Fruit fly (Drosophila melanogaster) whole organism, embryonic: Measurements from ENCODE around the gene pav.
A peak's percentile ranks its signal among the peaks of the same experiment; 100 is the strongest.

ENCODE experiments used
- Aef1 ChIP-seq: fragments of 200-800 bp; sonication (Bioruptor generic); IDR thresholded peaks from 3 replicates; pipeline ENCODE4 v1.3.6; 2022; ENCODE audit warnings: missing biosample characterization, missing genetic modification characterization
- CG10366 ChIP-seq: fragments of 200-800 bp; sonication (Bioruptor generic); IDR thresholded peaks from 2 replicates; pipeline ENCODE4 v1.3.6; 2022; ENCODE audit warnings: missing biosample characterization, missing genetic modification characterization
- CG15269 ChIP-seq: fragments of 200-800 bp; sonication (Bioruptor generic); optimal IDR thresholded peaks from 2 replicates; lab custom pipeline; 2018; ENCODE audit warnings: missing biosample characterization, mild to moderate bottlenecking, missing genetic modification characterization, moderate library complexity
- CG1647 ChIP-seq: fragments of 200-800 bp; sonication (Bioruptor generic); optimal IDR thresholded peaks from 3 replicates; lab custom pipeline; 2016; ENCODE audit warnings: missing biosample characterization, missing genetic modification characterization
- CG16813 ChIP-seq: fragments of 200-800 bp; sonication (Bioruptor generic); IDR thresholded peaks from 3 replicates; pipeline ENCODE4 v1.3.6; 2022; ENCODE audit warnings: missing biosample characterization, missing genetic modification characterization; ENCODE audit not compliant: partially characterized antibody
- CG17568 ChIP-seq: fragments of 200-800 bp; sonication (Bioruptor generic); optimal IDR thresholded peaks from 2 replicates; lab custom pipeline; 2018; ENCODE audit warnings: missing biosample characterization, mild to moderate bottlenecking, missing genetic modification characterization, moderate library complexity
- CG1832 ChIP-seq: fragments of 200-800 bp; sonication (Bioruptor generic); optimal IDR thresholded peaks from 2 replicates; lab custom pipeline; 2017; ENCODE audit warnings: missing biosample characterization, mild to moderate bottlenecking, missing genetic modification characterization, inconsistent platforms
- CG2712 ChIP-seq: fragments of 200-800 bp; optimal IDR thresholded peaks from 3 replicates; lab custom pipeline; 2019; ENCODE audit warnings: missing biosample characterization, mild to moderate bottlenecking, missing genetic modification characterization, moderate library complexity
- CG31388 ChIP-seq: fragments of 200-800 bp; sonication (Bioruptor generic); optimal IDR thresholded peaks from 2 replicates; lab custom pipeline; 2016; ENCODE audit warnings: missing biosample characterization, missing genetic modification characterization
- CG3847 ChIP-seq: fragments of 200-800 bp; sonication (Bioruptor generic); IDR thresholded peaks from 2 replicates; pipeline ENCODE4 v1.3.6; 2022; ENCODE audit warnings: missing biosample characterization, missing genetic modification characterization
- CG4360 ChIP-seq: fragments of 200-800 bp; sonication (Bioruptor generic); IDR thresholded peaks from 2 replicates; pipeline ENCODE4 v1.3.6; 2022; ENCODE audit warnings: missing biosample characterization, missing genetic modification characterization
- CG5180 ChIP-seq: fragments of 200-800 bp; sonication (Bioruptor generic); optimal IDR thresholded peaks from 3 replicates; lab custom pipeline; 2017; ENCODE audit warnings: missing biosample characterization, missing genetic modification characterization, mild to moderate bottlenecking, moderate library complexity, missing genetic modification reagents
- CG7271 ChIP-seq: fragments of 200-800 bp; sonication (Bioruptor generic); optimal IDR thresholded peaks from 2 replicates; lab custom pipeline; 2018; ENCODE audit warnings: missing biosample characterization, mild to moderate bottlenecking, missing genetic modification characterization, moderate library complexity
- CG7372 ChIP-seq: fragments of 200-800 bp; sonication (Bioruptor generic); IDR thresholded peaks from 2 replicates; pipeline ENCODE4 v1.3.6; 2022; ENCODE audit warnings: missing biosample characterization, missing genetic modification characterization
- CG8388 ChIP-seq: fragments of 200-800 bp; sonication (Bioruptor generic); optimal IDR thresholded peaks from 2 replicates; lab custom pipeline; 2019; ENCODE audit warnings: missing biosample characterization, mild to moderate bottlenecking, missing genetic modification characterization, moderate library complexity
- Camta ChIP-seq: fragments of 200-800 bp; sonication (Bioruptor generic); optimal IDR thresholded peaks from 2 replicates; lab custom pipeline; 2016; ENCODE audit warnings: missing biosample characterization, missing genetic modification characterization
- Chrac-16 ChIP-seq: fragments of 200-800 bp; sonication (Bioruptor generic); optimal IDR thresholded peaks from 3 replicates; lab custom pipeline; 2016; ENCODE audit warnings: missing biosample characterization, missing genetic modification characterization
- Dll ChIP-seq: fragments of 200-800 bp; sonication (Bioruptor generic); IDR thresholded peaks from 4 replicates; pipeline ENCODE4 v1.3.6; 2022; ENCODE audit warnings: missing biosample characterization, missing genetic modification characterization; ENCODE audit not compliant: partially characterized antibody
- Doc3 ChIP-seq: fragments of 200-800 bp; sonication (Bioruptor generic); IDR thresholded peaks from 3 replicates; pipeline ENCODE4 v1.3.6; 2022; ENCODE audit warnings: missing biosample characterization, missing genetic modification characterization; ENCODE audit not compliant: partially characterized antibody
- Fer1 ChIP-seq: fragments of 200-800 bp; sonication (Bioruptor generic); optimal IDR thresholded peaks from 2 replicates; lab custom pipeline; 2017; ENCODE audit warnings: missing biosample characterization, mild to moderate bottlenecking, missing genetic modification characterization
- Gug ChIP-seq: fragments of 200-800 bp; sonication (Bioruptor generic); IDR thresholded peaks from 4 replicates; pipeline ENCODE4 v1.3.6; 2022; ENCODE audit warnings: missing biosample characterization, missing genetic modification characterization
- Hand ChIP-seq: fragments of 200-800 bp; sonication (Bioruptor generic); optimal IDR thresholded peaks from 2 replicates; lab custom pipeline; 2017; ENCODE audit warnings: mild to moderate bottlenecking, missing biosample characterization, missing genetic modification reagents, missing genetic modification characterization
- Hmr ChIP-seq: fragments of 200-800 bp; sonication (Bioruptor generic); optimal IDR thresholded peaks from 3 replicates; lab custom pipeline; 2017; ENCODE audit warnings: mild to moderate bottlenecking, missing biosample characterization, missing genetic modification reagents, missing genetic modification characterization
- Hr78 ChIP-seq, 2 experiments: fragments of 200-800 bp in 1 of 2; fragments of >200 bp in 1 of 2; sonication (Bioruptor generic) in 1 of 2; optimal IDR thresholded peaks; 2 replicates each; lab custom pipeline; 2017 to 2019; ENCODE audit warnings: missing biosample characterization in 2 of 2, missing genetic modification characterization in 2 of 2, mild to moderate bottlenecking in 1 of 2, moderate library complexity in 1 of 2
- Hsf ChIP-seq: fragments of 200-800 bp; sonication (Bioruptor generic); optimal IDR thresholded peaks from 3 replicates; lab custom pipeline; 2016; ENCODE audit warnings: missing biosample characterization, missing genetic modification characterization
- Mad ChIP-seq: fragments of 200-800 bp; sonication (Bioruptor generic); optimal IDR thresholded peaks from 2 replicates; lab custom pipeline; 2016; ENCODE audit warnings: missing biosample characterization, missing genetic modification characterization
- NC2α ChIP-seq: fragments of 200-800 bp; sonication (Bioruptor generic); optimal IDR thresholded peaks from 2 replicates; lab custom pipeline; 2016; ENCODE audit warnings: missing biosample characterization, missing genetic modification characterization
- Nf-YC ChIP-seq: fragments of 200-800 bp; optimal IDR thresholded peaks from 3 replicates; lab custom pipeline; 2019; ENCODE audit warnings: missing biosample characterization, mild to moderate bottlenecking, missing genetic modification characterization, moderate library complexity
- Sin3A ChIP-seq: fragments of >200 bp; optimal IDR thresholded peaks from 2 replicates; lab custom pipeline; 2018
- Taf1 ChIP-seq: fragments of 200-800 bp; sonication (Bioruptor generic); IDR thresholded peaks from 2 replicates; pipeline ENCODE4 v1.3.6; 2022; ENCODE audit warnings: missing biosample characterization, missing genetic modification characterization
- Xrp1 ChIP-seq: fragments of 200-800 bp; sonication (Bioruptor generic); IDR thresholded peaks from 2 replicates; pipeline ENCODE4 v1.3.6; 2022; ENCODE audit warnings: missing biosample characterization, missing genetic modification characterization
- al ChIP-seq: fragments of 200-800 bp; sonication (Bioruptor generic); IDR thresholded peaks from 2 replicates; pipeline ENCODE4 v1.3.6; 2022; ENCODE audit warnings: missing biosample characterization, missing genetic modification characterization
- chinmo ChIP-seq: fragments of 200-800 bp; sonication (Bioruptor generic); IDR thresholded peaks from 4 replicates; pipeline ENCODE4 v1.3.6; 2022; ENCODE audit warnings: missing biosample characterization, missing genetic modification characterization; ENCODE audit not compliant: partially characterized antibody
- chm ChIP-seq: fragments of 200-800 bp; sonication (Bioruptor generic); IDR thresholded peaks from 2 replicates; pipeline ENCODE4 v1.3.6; 2022; ENCODE audit warnings: missing biosample characterization, missing genetic modification characterization
- crc ChIP-seq: fragments of 200-800 bp; sonication (Bioruptor generic); optimal IDR thresholded peaks from 2 replicates; lab custom pipeline; 2016; ENCODE audit warnings: missing biosample characterization, missing genetic modification characterization
- dpn ChIP-seq, 2 experiments: fragments of 200-800 bp; sonication (Bioruptor generic); optimal IDR thresholded peaks; 3 replicates each; lab custom pipeline; 2016; ENCODE audit warnings: missing biosample characterization in 2 of 2, missing genetic modification characterization in 2 of 2
- fd102C ChIP-seq: fragments of 200-800 bp; sonication (Bioruptor generic); optimal IDR thresholded peaks from 2 replicates; lab custom pipeline; 2018; ENCODE audit warnings: missing biosample characterization, mild to moderate bottlenecking, missing genetic modification characterization, moderate library complexity
- fd3F ChIP-seq: fragments of 200-800 bp; sonication (Bioruptor generic); optimal IDR thresholded peaks from 2 replicates; lab custom pipeline; 2018; ENCODE audit warnings: missing biosample characterization, mild to moderate bottlenecking, missing genetic modification characterization, moderate library complexity
- gce ChIP-seq: fragments of 200-800 bp; sonication (Bioruptor generic); IDR thresholded peaks from 3 replicates; pipeline ENCODE4 v1.3.6; 2022; ENCODE audit warnings: missing biosample characterization, missing genetic modification characterization
- gfzf ChIP-seq: fragments of 200-800 bp; sonication (Bioruptor generic); optimal IDR thresholded peaks from 2 replicates; lab custom pipeline; 2016; ENCODE audit warnings: missing biosample characterization, mild to moderate bottlenecking, missing genetic modification characterization, moderate library complexity
- hbn ChIP-seq: fragments of 200-800 bp; sonication (Bioruptor generic); IDR thresholded peaks from 2 replicates; pipeline ENCODE4 v1.3.6; 2022; ENCODE audit warnings: missing biosample characterization, missing genetic modification characterization; ENCODE audit not compliant: partially characterized antibody
- lov ChIP-seq, 2 experiments: fragments of 200-800 bp in 1 of 2; fragments of >200 bp in 1 of 2; sonication (Bioruptor generic) in 1 of 2; IDR thresholded peaks in 1 of 2; optimal IDR thresholded peaks in 1 of 2; 2 replicates in 1 of 2; 3 replicates in 1 of 2; pipeline versions ENCODE4 v1.3.6 to Lab custom; 2017 to 2022; ENCODE audit warnings: missing biosample characterization in 1 of 2, missing genetic modification characterization in 1 of 2
- maf-S ChIP-seq: fragments of 200-800 bp; sonication (Bioruptor generic); optimal IDR thresholded peaks from 2 replicates; lab custom pipeline; 2016; ENCODE audit warnings: missing biosample characterization, missing genetic modification characterization
- nau ChIP-seq: fragments of 200-800 bp; sonication (Bioruptor generic); optimal IDR thresholded peaks from 3 replicates; lab custom pipeline; 2017; ENCODE audit warnings: missing biosample characterization, mild to moderate bottlenecking, missing genetic modification characterization, missing genetic modification reagents
- oc ChIP-seq: fragments of 200-800 bp; sonication (Bioruptor generic); optimal IDR thresholded peaks from 2 replicates; lab custom pipeline; 2018; ENCODE audit warnings: missing biosample characterization, mild to moderate bottlenecking, missing genetic modification characterization, moderate library complexity
- otp ChIP-seq: fragments of 200-800 bp; sonication (Bioruptor generic); IDR thresholded peaks from 3 replicates; pipeline ENCODE4, ENCODE4 v1.3.6; 2022; ENCODE audit warnings: missing biosample characterization, missing genetic modification characterization
- peb ChIP-seq: fragments of 200-800 bp; sonication (Bioruptor generic); IDR thresholded peaks from 2 replicates; pipeline ENCODE4 v1.3.6; 2022; ENCODE audit warnings: missing biosample characterization, missing genetic modification characterization
- phol ChIP-seq: fragments of 200-800 bp; sonication (Bioruptor generic); optimal IDR thresholded peaks from 3 replicates; lab custom pipeline; 2018; ENCODE audit warnings: missing biosample characterization, mild to moderate bottlenecking, missing genetic modification characterization, moderate library complexity
- ranshi ChIP-seq: fragments of 200-800 bp; sonication (Bioruptor generic); IDR thresholded peaks from 2 replicates; pipeline ENCODE4 v1.3.6; 2022; ENCODE audit warnings: missing biosample characterization, missing genetic modification characterization
- tin ChIP-seq: fragments of 200-800 bp; sonication (Bioruptor generic); optimal IDR thresholded peaks from 3 replicates; lab custom pipeline; 2016; ENCODE audit warnings: missing biosample characterization, missing genetic modification characterization

Gene pav

DNA sequence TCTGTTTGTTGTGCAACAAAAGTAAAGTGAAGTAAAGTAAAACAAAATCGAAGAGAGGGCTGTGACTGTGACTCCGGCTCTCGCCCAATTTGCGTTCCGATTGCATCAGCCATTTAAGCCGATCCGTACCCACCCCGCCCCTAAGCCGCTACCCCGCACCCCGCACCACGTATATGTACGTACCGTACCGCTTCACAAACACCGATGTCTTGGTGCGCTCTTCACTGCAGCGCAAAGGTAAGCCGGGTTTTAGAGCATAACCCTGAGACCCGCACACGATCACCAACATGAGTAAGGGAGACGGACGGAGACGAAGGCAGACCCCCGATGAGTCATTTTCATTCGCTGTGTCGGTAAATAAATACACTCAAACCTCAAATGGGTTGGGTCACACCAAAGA lies 10.3 kb upstream of the pav start (continued):
- TF ChIP-seq CG15269 (tag; lab: Kevin White, UChicago) (no peak), Hand (GFP tag; lab: Kevin White, UChicago) (no peak), Sin3A (lab: Kevin White, UChicago) (no peak), peb (GFP tag; lab: Robert Waterston, UW) (peak; percentile 30; the same call in 1 of the 2 replicates), crc (GFP tag; lab: Kevin White, UChicago) (no peak), Nf-YC (peak; percentile 3), Chrac-16 (GFP tag; lab: Kevin White, UChicago) (no peak), CG2712 (tag; lab: Kevin White, UChicago) (no peak), tin (GFP tag; lab: Kevin White, UChicago) (no peak), CG16813 (GFP tag; lab: Robert Waterston, UW) (no peak), ranshi (GFP tag; lab: Robert Waterston, UW) (no peak), Hsf (GFP tag; lab: Kevin White, UChicago) (no peak), CG3847 (GFP tag; lab: Robert Waterston, UW) (no peak), NC2α (GFP tag; lab: Kevin White, UChicago) (no peak), Dll (GFP tag; lab: Robert Waterston, UW) (no peak), Camta (GFP tag; lab: Kevin White, UChicago) (no peak), otp (GFP tag; lab: Robert Waterston, UW) (no peak), CG5180 (GFP tag; lab: Kevin White, UChicago) (peak; percentile 32), lov (optimal IDR thresholded peaks at IDR 0.05; lab: Kevin White, UChicago) (no peak), lov (GFP tag; IDR thresholded peaks at IDR 0.05; lab: Robert Waterston, UW) (0 out of 3 replicates have a peak, but pooled peaks have one; percentile 61), dpn (GFP tag; optimal IDR thresholded peaks at IDR 0.05; lab: Kevin White, UChicago) (no peak), chm (GFP tag; lab: Robert Waterston, UW) (0 out of 2 replicates have a peak, but pooled peaks have one; percentile 18), CG10366 (no peak), gce (GFP tag; lab: Robert Waterston, UW) (no peak), Fer1 (GFP tag; lab: Kevin White, UChicago) (no peak), Hmr (GFP tag; lab: Kevin White, UChicago) (no peak), CG8388 (no peak), Xrp1 (GFP tag; lab: Robert Waterston, UW) (peak; percentile 42; the same call in 1 of the 2 replicates), fd3F (GFP tag; lab: Kevin White, UChicago) (no peak), al (GFP tag; lab: Robert Waterston, UW) (no peak), CG4360 (GFP tag; lab: Robert Waterston, UW) (no peak), CG1647 (no peak), Taf1 (GFP tag; lab: Robert Waterston, UW) (no peak), phol (tag; lab: Kevin White, UChicago) (no peak), Hr78 (GFP tag; optimal IDR thresholded peaks at IDR 0.05; lab: Kevin White, UChicago) (peak in 1 of 2 experiments; percentile 76), gfzf (GFP tag; lab: Kevin White, UChicago) (no peak), chinmo (GFP tag; lab: Robert Waterston, UW) (peak; percentile 72; the same call in 1 of the 4 replicates), CG31388 (GFP tag; lab: Kevin White, UChicago) (no peak), hbn (GFP tag; lab: Robert Waterston, UW) (no peak), Gug (GFP tag; lab: Robert Waterston, UW) (no peak), Mad (no peak), maf-S (GFP tag; lab: Kevin White, UChicago) (no peak), nau (no peak), Doc3 (GFP tag; lab: Robert Waterston, UW) (no peak), CG7372 (GFP tag; lab: Robert Waterston, UW) (no peak), oc (tag; lab: Kevin White, UChicago) (peak; percentile 98), CG17568 (no peak), CG7271 (tag; lab: Kevin White, UChicago) (no peak), Aef1 (GFP tag; lab: Robert Waterston, UW) (no peak), fd102C (GFP tag; lab: Kevin White, UChicago) (no peak), CG1832 (GFP tag; lab: Kevin White, UChicago) (peak; percentile 33)
